Worm (Caenorhabditis elegans) whole organism, late embryonic: Measurements from ENCODE around the gene zig-13.

Experiments
- C38D4.7 ChIP-seq: fragments of 200-800 bp; sonication (Bioruptor generic); optimal IDR thresholded peaks from 2 replicates; lab custom pipeline; 2018; ENCODE audit warnings: mild to moderate bottlenecking, missing genetic modification characterization, moderate library complexity, missing compliant biosample characterization
- K09A11.1 ChIP-seq: sonication (generic microtip); optimal IDR thresholded peaks from 2 replicates; lab custom pipeline; 2017; ENCODE audit warnings: antibody characterized with exemption, mild to moderate bottlenecking, missing genetic modification characterization, missing compliant biosample characterization; ENCODE audit not compliant: insufficient read depth
- T23F11.4 ChIP-seq: fragments of 200-800 bp; sonication (Bioruptor generic); optimal IDR thresholded peaks from 2 replicates; lab custom pipeline; 2018; ENCODE audit warnings: mild to moderate bottlenecking, missing genetic modification characterization, missing compliant biosample characterization
- ahr-1 ChIP-seq: sonication (generic microtip); optimal IDR thresholded peaks from 2 replicates; lab custom pipeline; 2016; ENCODE audit warnings: missing genetic modification characterization, missing compliant biosample characterization
- ceh-19 ChIP-seq: fragments of 200-800 bp; sonication (Bioruptor generic); optimal IDR thresholded peaks from 2 replicates; lab custom pipeline; 2018; ENCODE audit warnings: mild to moderate bottlenecking, missing genetic modification characterization, missing compliant biosample characterization
- ceh-22 ChIP-seq: sonication (generic microtip); optimal IDR thresholded peaks from 2 replicates; lab custom pipeline; 2017; ENCODE audit warnings: missing biosample characterization, missing genetic modification characterization
- ceh-24 ChIP-seq: sonication (generic microtip); optimal IDR thresholded peaks from 2 replicates; lab custom pipeline; 2016; ENCODE audit warnings: mild to moderate bottlenecking, missing genetic modification characterization, missing compliant biosample characterization
- ceh-30 ChIP-seq: fragments of 150-350 bp; optimal IDR thresholded peaks from 2 replicates; lab custom pipeline; 2014; ENCODE audit warnings: missing biosample characterization, missing genetic modification characterization
- ceh-31 ChIP-seq: sonication (generic microtip); optimal IDR thresholded peaks from 2 replicates; lab custom pipeline; 2016; ENCODE audit warnings: missing genetic modification characterization, missing compliant biosample characterization
- ceh-34 ChIP-seq: sonication (generic microtip); optimal IDR thresholded peaks from 2 replicates; lab custom pipeline; 2016; ENCODE audit warnings: mild to moderate bottlenecking, missing genetic modification characterization, missing compliant biosample characterization
- ceh-48 ChIP-seq: sonication (generic microtip); optimal IDR thresholded peaks from 2 replicates; lab custom pipeline; 2016; ENCODE audit warnings: missing genetic modification characterization, inconsistent platforms, missing compliant biosample characterization
- ceh-9 ChIP-seq: sonication (generic microtip); optimal IDR thresholded peaks from 2 replicates; lab custom pipeline; 2016; ENCODE audit warnings: mild to moderate bottlenecking, missing genetic modification characterization, inconsistent platforms, missing compliant biosample characterization
- dve-1 ChIP-seq: sonication (generic microtip); optimal IDR thresholded peaks from 2 replicates; lab custom pipeline; 2017; ENCODE audit warnings: antibody characterized with exemption, mild to moderate bottlenecking, missing genetic modification characterization, missing compliant biosample characterization
- ets-4 ChIP-seq: sonication (generic microtip); optimal IDR thresholded peaks from 2 replicates; lab custom pipeline; 2016; ENCODE audit warnings: missing genetic modification characterization, missing compliant biosample characterization
- eyg-1 ChIP-seq: sonication (generic microtip); optimal IDR thresholded peaks from 2 replicates; lab custom pipeline; 2016; ENCODE audit warnings: missing genotype, missing genetic modification characterization, missing compliant biosample characterization
- fax-1 ChIP-seq: sonication (generic microtip); optimal IDR thresholded peaks from 2 replicates; lab custom pipeline; 2016; ENCODE audit warnings: missing genotype, missing genetic modification characterization, missing compliant biosample characterization
- fkh-10 ChIP-seq: fragments of 150-350 bp; optimal IDR thresholded peaks from 2 replicates; lab custom pipeline; 2014; ENCODE audit warnings: missing biosample characterization, missing genetic modification reagents, missing genetic modification characterization
- fkh-6 ChIP-seq: sonication (generic microtip); optimal IDR thresholded peaks from 2 replicates; lab custom pipeline; 2016; ENCODE audit warnings: missing genetic modification characterization, missing compliant biosample characterization
- gmeb-2 ChIP-seq: sonication (generic microtip); optimal IDR thresholded peaks from 2 replicates; lab custom pipeline; 2016; ENCODE audit warnings: missing genetic modification characterization, inconsistent platforms, missing compliant biosample characterization
- hlh-13 ChIP-seq: fragments of 200-800 bp; sonication (Bioruptor generic); optimal IDR thresholded peaks from 2 replicates; lab custom pipeline; 2018; ENCODE audit warnings: mild to moderate bottlenecking, missing genetic modification characterization, missing compliant biosample characterization
- hlh-30 ChIP-seq: sonication (generic microtip); optimal IDR thresholded peaks from 2 replicates; lab custom pipeline; 2017; ENCODE audit warnings: antibody characterized with exemption, missing genetic modification characterization, missing compliant biosample characterization; ENCODE audit not compliant: insufficient read depth
- hlh-6 ChIP-seq: sonication (generic microtip); optimal IDR thresholded peaks from 2 replicates; lab custom pipeline; 2016; ENCODE audit warnings: missing genotype, missing genetic modification characterization, missing compliant biosample characterization
- hlh-8 ChIP-seq: sonication (generic microtip); optimal IDR thresholded peaks from 2 replicates; lab custom pipeline; 2016; ENCODE audit warnings: missing genotype, missing genetic modification characterization, missing compliant biosample characterization
- lin-11 ChIP-seq: fragments of 200-800 bp; sonication (Bioruptor generic); optimal IDR thresholded peaks from 2 replicates; lab custom pipeline; 2018; ENCODE audit warnings: mild to moderate bottlenecking, missing genetic modification characterization, missing compliant biosample characterization
- nfya-1 ChIP-seq: sonication (generic microtip); optimal IDR thresholded peaks from 2 replicates; lab custom pipeline; 2017; ENCODE audit warnings: missing genetic modification characterization, mild to moderate bottlenecking, missing compliant biosample characterization, antibody characterized with exemption, moderate library complexity
- npax-4 ChIP-seq: sonication (generic microtip); optimal IDR thresholded peaks from 2 replicates; lab custom pipeline; 2016; ENCODE audit warnings: missing genetic modification characterization, missing compliant biosample characterization
- odd-2 ChIP-seq: sonication (generic microtip); optimal IDR thresholded peaks from 2 replicates; lab custom pipeline; 2017; ENCODE audit warnings: antibody characterized with exemption, mild to moderate bottlenecking, missing genetic modification characterization, missing compliant biosample characterization
- pag-3 ChIP-seq: sonication (generic microtip); optimal IDR thresholded peaks from 2 replicates; lab custom pipeline; 2016; ENCODE audit warnings: missing compliant biosample characterization, missing genetic modification characterization, borderline replicate concordance
- pax-1 ChIP-seq: fragments of 150-350 bp; optimal IDR thresholded peaks from 2 replicates; lab custom pipeline; 2014; ENCODE audit warnings: missing biosample characterization, missing genetic modification characterization
- pha-2 ChIP-seq: sonication (generic microtip); optimal IDR thresholded peaks from 2 replicates; lab custom pipeline; 2017; ENCODE audit warnings: mild to moderate bottlenecking, missing genetic modification characterization, missing compliant biosample characterization
- pqm-1 ChIP-seq: sonication (generic microtip); optimal IDR thresholded peaks from 2 replicates; lab custom pipeline; 2016; ENCODE audit warnings: missing genetic modification characterization, missing compliant biosample characterization
- ref-2 ChIP-seq: sonication (generic microtip); optimal IDR thresholded peaks from 2 replicates; lab custom pipeline; 2016; ENCODE audit warnings: missing genetic modification characterization, missing compliant biosample characterization
- sox-4 ChIP-seq: sonication (generic microtip); optimal IDR thresholded peaks from 2 replicates; lab custom pipeline; 2017; ENCODE audit warnings: mild to moderate bottlenecking, missing genetic modification characterization, inconsistent platforms, missing compliant biosample characterization
- tbx-2 ChIP-seq: sonication (generic microtip); optimal IDR thresholded peaks from 2 replicates; lab custom pipeline; 2016; ENCODE audit warnings: missing genetic modification characterization, missing compliant biosample characterization
- ttx-3 ChIP-seq: sonication (generic microtip); optimal IDR thresholded peaks from 2 replicates; lab custom pipeline; 2016; ENCODE audit warnings: missing genetic modification reagents, missing genetic modification characterization, missing compliant biosample characterization
- unc-3 ChIP-seq, 2 experiments: fragments of 200-800 bp in 1 of 2; sonication (Bioruptor generic) in 1 of 2; sonication (generic microtip) in 1 of 2; conservative IDR thresholded peaks in 1 of 2; optimal IDR thresholded peaks in 1 of 2; 2 replicates each; pipeline versions ENCODE4 v1.3.6 to Lab custom; 2016 to 2022; ENCODE audit warnings: missing compliant biosample characterization in 2 of 2, missing genetic modification characterization in 2 of 2, missing genetic modification reagents in 1 of 2
- unc-42 ChIP-seq: sonication (generic microtip); optimal IDR thresholded peaks from 2 replicates; lab custom pipeline; 2016; ENCODE audit warnings: missing genotype, missing genetic modification characterization, missing compliant biosample characterization
- zip-5 ChIP-seq: sonication (generic microtip); optimal IDR thresholded peaks from 2 replicates; lab custom pipeline; 2016; ENCODE audit warnings: missing genetic modification characterization, missing compliant biosample characterization

The zig-13 gene

DNA sequence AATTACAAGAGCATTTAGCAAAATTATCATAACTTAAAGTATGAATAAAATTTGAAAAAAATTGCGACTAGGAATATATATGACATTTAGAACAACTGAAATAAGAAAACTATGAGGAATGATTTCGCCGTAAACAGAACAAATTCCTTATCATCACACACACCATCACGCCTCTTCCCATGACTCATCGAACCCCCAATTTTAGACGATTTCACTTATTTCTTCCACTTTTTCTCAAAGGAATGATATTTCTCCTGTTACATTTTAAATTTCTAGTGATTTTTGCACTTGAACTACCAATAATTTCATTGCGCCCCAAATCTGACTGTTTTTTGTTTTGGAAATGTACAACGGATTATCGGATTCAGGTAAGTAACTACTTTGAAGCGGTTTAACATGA, at the start of gene zig-13, which contains the start of gene ver-1:
zig-13 (minus strand) TSS at position 101 of the 400 bp plus-strand sequence.
ver-1 (plus strand) TSS at position 180 of the 400 bp plus-strand sequence.
- TF ChIP-seq ceh-9 (tag; lab: Kevin White, UChicago) (no peak), ceh-19 (GFP tag; lab: Kevin White, UChicago) (no peak), ceh-34 (no peak), unc-42 (tag; lab: Kevin White, UChicago) (no peak), ceh-30 (tag; lab: Kevin White, UChicago) (no peak), pag-3 (tag; lab: Kevin White, UChicago) (no peak), pqm-1 (tag; lab: Kevin White, UChicago) (no peak), zip-5 (tag; lab: Kevin White, UChicago) (no peak), hlh-8 (tag; lab: Kevin White, UChicago) (no peak), ets-4 (no peak), pha-2 (no peak), odd-2 (tag; lab: Kevin White, UChicago) (no peak), ahr-1 (tag; lab: Kevin White, UChicago) (no peak), nfya-1 (tag; lab: Kevin White, UChicago) (no peak)
- TF ChIP-seq, all 69 proteins: peak for 0

DNA sequence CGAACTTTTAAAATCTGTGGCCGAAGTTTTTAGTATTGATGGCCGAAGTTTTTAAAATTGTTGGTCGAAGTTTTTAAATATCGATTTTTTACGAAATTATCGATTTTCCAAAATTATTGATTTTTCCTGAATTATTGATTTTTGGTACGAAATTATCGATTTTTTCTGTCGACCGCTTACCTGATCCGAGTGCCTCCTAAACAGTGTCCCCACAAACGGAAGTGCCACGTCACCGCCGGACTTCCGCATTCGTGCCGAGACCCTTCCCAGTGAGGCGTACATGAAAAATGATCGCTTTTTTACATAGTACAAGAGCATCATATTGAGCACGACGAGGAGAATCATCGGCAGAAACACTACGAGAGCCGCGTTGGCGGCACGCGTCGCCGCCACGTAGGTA, 47.4 kb upstream of the zig-13 start:
- TF ChIP-seq K09A11.1 (tag; lab: Kevin White, UChicago) (no peak), hlh-13 (GFP tag; lab: Kevin White, UChicago) (no peak), ceh-31 (no peak), eyg-1 (tag; lab: Kevin White, UChicago) (no peak), ceh-48 (tag; lab: Kevin White, UChicago) (peak; percentile 69)
- TF ChIP-seq, all 69 proteins: peak for 1

DNA sequence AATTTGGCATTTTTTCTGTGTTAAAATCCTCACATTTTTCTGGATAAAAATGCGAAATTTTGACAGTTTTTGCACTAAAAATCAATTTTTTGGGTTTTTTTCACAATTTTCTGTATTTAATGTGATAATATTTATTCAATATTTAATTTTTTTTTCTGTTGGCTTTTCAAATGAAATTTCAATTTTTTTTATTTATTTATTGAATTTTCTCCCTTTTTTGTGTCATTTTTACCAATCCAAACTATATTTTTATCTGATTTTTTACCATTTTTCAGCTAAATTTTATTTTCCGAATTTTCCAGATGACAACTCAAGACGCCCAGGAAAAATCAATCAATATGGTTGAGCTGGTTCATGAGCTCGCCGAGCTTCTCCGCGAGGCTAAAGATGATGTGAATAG, 37.6 kb upstream of the zig-13 start, which contains the start of gene F40G9.17:
F40G9.17 (plus strand) TSS at position 301 of the 400 bp plus-strand sequence.
- TF ChIP-seq sox-4 (tag; lab: Kevin White, UChicago): no peak
- no peak for TF ChIP-seq unc-42 (tag; lab: Kevin White, UChicago)
- no peak for TF ChIP-seq fax-1 (tag; lab: Kevin White, UChicago)
- no peak for TF ChIP-seq ref-2 (tag; lab: Kevin White, UChicago)
- no peak for TF ChIP-seq unc-3 (GFP tag; conservative IDR thresholded peaks at IDR 0.05; lab: Robert Waterston, UW)
- no peak for TF ChIP-seq unc-3 (tag; optimal IDR thresholded peaks at IDR 0.05; lab: Kevin White, UChicago)
- TF ChIP-seq fkh-6 (tag; lab: Kevin White, UChicago): no peak
- no peak for TF ChIP-seq npax-4 (tag; lab: Kevin White, UChicago)
- TF ChIP-seq ceh-31: no peak
- no peak for TF ChIP-seq pha-2
- no peak for TF ChIP-seq ttx-3 (tag; lab: Kevin White, UChicago)
- no peak for TF ChIP-seq C38D4.7 (GFP tag; lab: Kevin White, UChicago)
- no peak for TF ChIP-seq ceh-9 (tag; lab: Kevin White, UChicago)
- TF ChIP-seq ceh-19 (GFP tag; lab: Kevin White, UChicago): no peak
- no peak for TF ChIP-seq ceh-48 (tag; lab: Kevin White, UChicago)

DNA sequence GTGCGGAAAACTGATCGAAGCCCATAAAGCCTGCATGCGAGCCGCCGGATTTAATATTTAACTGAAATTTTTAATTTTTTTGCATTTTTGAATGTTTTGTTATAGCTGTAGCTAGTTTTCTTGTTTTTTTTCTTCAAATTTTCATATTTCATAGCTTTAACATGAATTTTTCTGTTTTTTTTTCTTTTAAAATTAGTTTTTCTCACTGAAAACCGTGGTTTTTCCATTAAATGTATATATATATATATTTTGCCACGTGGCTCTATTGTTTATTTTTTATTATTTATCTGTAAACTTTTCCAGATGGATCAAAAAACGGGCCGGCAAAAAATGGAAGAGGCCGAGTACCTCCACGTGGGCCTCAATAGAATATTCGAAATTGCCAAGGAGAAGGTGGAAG, 35.3 kb upstream of the zig-13 start, which contains the start of gene sec-20:
sec-20 (plus strand) TSS at position 301 of the 400 bp plus-strand sequence.
- no peak for TF ChIP-seq pag-3 (tag; lab: Kevin White, UChicago)
- no peak for TF ChIP-seq tbx-2 (tag; lab: Kevin White, UChicago)
- no peak for TF ChIP-seq T23F11.4
- no peak for TF ChIP-seq pax-1

DNA sequence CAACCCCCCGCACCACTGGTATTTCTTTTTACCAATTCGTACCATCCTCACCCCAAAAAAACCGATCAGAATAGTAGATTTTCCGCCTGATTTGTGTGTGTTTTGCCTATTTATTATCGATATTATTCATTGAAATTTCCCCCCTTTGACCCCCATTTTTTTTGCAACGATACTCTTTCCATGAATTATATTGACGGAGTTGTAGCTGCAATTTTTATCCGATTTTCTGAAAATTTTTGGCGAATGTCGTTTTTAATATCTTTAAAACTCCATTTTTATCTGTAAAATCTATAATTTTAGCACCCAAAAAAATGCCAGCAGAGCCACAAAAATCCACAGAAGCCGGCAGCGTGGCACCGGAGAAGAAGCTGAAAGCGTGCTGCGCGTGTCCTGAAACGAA, 34.1 kb upstream of the zig-13 start, which contains the start of gene cox-17:
cox-17 (plus strand) TSS at position 301 of the 400 bp plus-strand sequence.
- TF ChIP-seq ceh-9 (tag; lab: Kevin White, UChicago) (no peak), unc-42 (tag; lab: Kevin White, UChicago) (no peak), zip-5 (tag; lab: Kevin White, UChicago) (no peak), ceh-22 (tag; lab: Kevin White, UChicago) (no peak), lin-11 (tag; lab: Kevin White, UChicago) (no peak), ceh-24 (tag; lab: Kevin White, UChicago) (no peak), hlh-30 (tag; lab: Kevin White, UChicago) (no peak), unc-3 (GFP tag; conservative IDR thresholded peaks at IDR 0.05; lab: Robert Waterston, UW) (no peak), unc-3 (tag; optimal IDR thresholded peaks at IDR 0.05; lab: Kevin White, UChicago) (no peak), hlh-6 (tag; lab: Kevin White, UChicago) (no peak), ceh-48 (tag; lab: Kevin White, UChicago) (no peak), ceh-34 (no peak), dve-1 (tag; lab: Kevin White, UChicago) (no peak), pax-1 (no peak), ceh-31 (no peak), fkh-10 (GFP tag; lab: Kevin White, UChicago) (no peak), ceh-30 (tag; lab: Kevin White, UChicago) (no peak), gmeb-2 (tag; lab: Kevin White, UChicago) (no peak)
